Worm (Caenorhabditis elegans): Measurements from ENCODE around the gene C33D9.13.
A peak's percentile ranks its signal among the peaks of the same experiment; 100 is the strongest.

C33D9.13 gene

DNA sequence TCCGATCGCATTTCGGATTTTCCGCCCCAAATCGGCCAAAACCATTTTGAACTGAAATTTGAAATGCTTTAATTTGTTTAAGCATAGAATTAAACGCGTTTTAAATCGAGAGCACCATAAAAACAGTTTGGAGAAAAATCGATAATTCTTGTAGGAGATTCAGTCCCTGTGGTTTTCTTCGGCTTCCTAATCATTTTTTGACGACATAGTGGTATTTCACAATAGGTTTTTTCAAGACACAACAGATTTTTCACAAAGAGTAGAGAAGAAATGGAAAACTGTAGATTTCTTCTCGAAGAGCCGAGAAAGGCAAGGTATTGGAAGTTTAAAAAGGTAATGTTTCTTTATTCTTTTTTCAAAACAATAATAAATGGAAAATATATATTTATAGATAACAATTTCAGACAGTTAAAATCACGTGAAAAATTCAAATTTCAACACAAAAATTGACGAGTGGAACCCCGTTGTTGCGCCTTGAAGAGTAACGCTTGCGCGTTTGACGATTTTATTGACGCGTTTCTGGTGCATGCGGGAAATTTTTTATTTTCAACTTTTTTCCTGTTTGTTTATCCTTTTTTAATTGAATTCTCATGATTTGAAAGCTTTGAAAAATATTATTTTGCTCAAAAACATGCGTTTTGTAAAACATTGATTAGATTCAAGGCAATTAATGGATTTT, 41.3 kb downstream of the C33D9.13 start, which contains the start of gene F21D5.7 (continued):
- TF ChIP-seq ztf-18 (tag; optimal IDR thresholded peaks at IDR 0.05) (peak; percentile 96), let-607 (tag; optimal IDR thresholded peaks at IDR 0.05) (peak; percentile 97), B0019.2 (GFP tag; conservative IDR thresholded peaks at IDR 0.05) (no peak), gei-17 (GFP tag; optimal IDR thresholded peaks at IDR 0.05) (no peak), aptf-2 (GFP tag; conservative IDR thresholded peaks at IDR 0.05) (no peak), nhr-27 (tag; optimal IDR thresholded peaks at IDR 0.05) (no peak), rec-8 (tag; optimal IDR thresholded peaks at IDR 0.05) (no peak), D2030.7 (GFP tag; IDR thresholded peaks at IDR 0.05) (peak; percentile 27; the same call in 1 of the 2 replicates)

- TF ChIP-seq sea-2 (GFP tag; IDR thresholded peaks at IDR 0.05) = no peak
- TF ChIP-seq madf-6 (GFP tag; IDR thresholded peaks at IDR 0.05) = peak; percentile 32; the same call in 1 of the 2 replicates
- no peak for TF ChIP-seq tbp1 (GFP tag; optimal IDR thresholded peaks at IDR 0.05)
- TF ChIP-seq snpc-3.4 (tag; optimal IDR thresholded peaks at IDR 0.05) = peak; percentile 8
- no peak for TF ChIP-seq lsy-27 (tag; optimal IDR thresholded peaks at IDR 0.05; ENCODE audit: borderline replicate concordance, insufficient read depth)
- TF ChIP-seq lin-35 (GFP tag; optimal IDR thresholded peaks at IDR 0.05) = peak in 1 of 3 experiments; percentile 48
- TF ChIP-seq hlh-26 (GFP tag; conservative IDR thresholded peaks at IDR 0.05) = no peak
- no peak for TF ChIP-seq tlf-1 (GFP tag; optimal IDR thresholded peaks at IDR 0.05)
- no peak for TF ChIP-seq snpc-1.1 (tag; optimal IDR thresholded peaks at IDR 0.05; ENCODE audit: insufficient read depth)
- no peak for TF ChIP-seq fkh-3 (tag; optimal IDR thresholded peaks at IDR 0.05)
- TF ChIP-seq lin-26 (GFP tag; IDR thresholded peaks at IDR 0.05) = no peak
- TF ChIP-seq F52B5.7 (tag; optimal IDR thresholded peaks at IDR 0.05) = no peak
- no peak for TF ChIP-seq ceh-100 (GFP tag; IDR thresholded peaks at IDR 0.05)
- TF ChIP-seq dpff-1 (tag; optimal IDR thresholded peaks at IDR 0.05) = peak; percentile 47
- TF ChIP-seq let-526 (GFP tag; IDR thresholded peaks at IDR 0.05) = no peak
- no peak for TF ChIP-seq ama-1 (optimal IDR thresholded peaks at IDR 0.05)
- TF ChIP-seq ama-1 (GFP tag; optimal IDR thresholded peaks at IDR 0.05) = no peak
- TF ChIP-seq cebp-1 (GFP tag; IDR thresholded peaks at IDR 0.05) = no peak
- TF ChIP-seq cebp-1 (tag; optimal IDR thresholded peaks at IDR 0.05) = peak; percentile 13
- TF ChIP-seq mes-4 (tag; optimal IDR thresholded peaks at IDR 0.05) = no peak
- TF ChIP-seq ztf-28 (GFP tag; IDR thresholded peaks at IDR 0.05) = no peak
- TF ChIP-seq K12H6.12 (tag; optimal IDR thresholded peaks at IDR 0.05) = no peak
- no peak for TF ChIP-seq unc-130 (GFP tag; optimal IDR thresholded peaks at IDR 0.05)
- no peak for TF ChIP-seq egrh-3 (GFP tag; IDR thresholded peaks at IDR 0.05)
- no peak for TF ChIP-seq ztf-25 (GFP tag; IDR thresholded peaks at IDR 0.05)
- TF ChIP-seq K11D2.4 (GFP tag; IDR thresholded peaks at IDR 0.05) = no peak
- no peak for TF ChIP-seq zfh-2 (GFP tag; conservative IDR thresholded peaks at IDR 0.05)
- TF ChIP-seq nfyb-1 (GFP tag; IDR thresholded peaks at IDR 0.05) = peak; percentile 57; the same call in 1 of the 2 replicates
- no peak for TF ChIP-seq cebp-2 (GFP tag; IDR thresholded peaks at IDR 0.05)
- no peak for TF ChIP-seq lir-1 (GFP tag; conservative IDR thresholded peaks at IDR 0.05)
- TF ChIP-seq Y95B8A.8 (GFP tag; IDR thresholded peaks at IDR 0.05) = no peak
- TF ChIP-seq nfya-1 (tag; optimal IDR thresholded peaks at IDR 0.05; ENCODE audit: borderline replicate concordance, insufficient read depth) = no peak
- no peak for TF ChIP-seq lsl-1 (GFP tag; optimal IDR thresholded peaks at IDR 0.05)
- peak; percentile 56 for TF ChIP-seq repo-1 (tag; optimal IDR thresholded peaks at IDR 0.05)
- TF ChIP-seq C17E4.6 (GFP tag; IDR thresholded peaks at IDR 0.05) = no peak
- 0 out of 2 replicates have a peak, but pooled peaks have one; percentile 24 for TF ChIP-seq B0336.3 (GFP tag; IDR thresholded peaks at IDR 0.05)
- no peak for TF ChIP-seq let-607 (tag; optimal IDR thresholded peaks at IDR 0.05)
- TF ChIP-seq ztf-3 (GFP tag; optimal IDR thresholded peaks at IDR 0.05) = no peak
Measured at ce11 chrIV:8740952-8741438, 44.1 kb downstream of the C33D9.13 start, which contains the start of gene F21D5.6. Gene F21D5.6, minus strand, starts transcription at chrIV:8741388.
